Fruit fly (Drosophila melanogaster): Measurements from ENCODE around the gene Cyp303a1.

DNA sequence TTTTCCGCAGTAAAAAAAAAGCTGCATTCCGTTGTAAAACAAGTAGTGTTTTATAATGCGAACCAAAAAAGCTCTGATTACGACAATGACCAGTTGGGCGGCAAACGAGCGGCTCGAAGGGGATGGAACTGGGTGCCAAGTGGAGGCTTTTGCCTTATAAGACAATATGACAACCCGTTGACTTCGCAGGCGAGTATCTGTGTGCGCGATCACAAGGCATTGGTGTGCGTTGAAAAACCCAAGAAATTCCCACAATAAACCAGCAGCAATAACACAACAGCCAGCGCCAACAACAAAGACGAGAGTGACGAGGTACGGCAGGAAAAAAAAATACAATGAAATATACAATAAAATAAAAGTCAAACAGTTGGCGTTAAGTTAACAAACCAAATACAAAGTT, 21.0 kb downstream of the Cyp303a1 start:
- TF ChIP-seq pan (optimal IDR thresholded peaks at IDR 0.05) (no peak), sage (GFP tag; optimal IDR thresholded peaks at IDR 0.05) (peak; percentile 29), OdsH (GFP tag; optimal IDR thresholded peaks at IDR 0.05) (no peak), fru (GFP tag; optimal IDR thresholded peaks at IDR 0.05) (peak; percentile 68), psq (GFP tag; optimal IDR thresholded peaks at IDR 0.05) (no peak), lola (GFP tag; optimal IDR thresholded peaks at IDR 0.05) (no peak), h (GFP tag; optimal IDR thresholded peaks at IDR 0.05) (peak; percentile 31), Sp1 (GFP tag; optimal IDR thresholded peaks at IDR 0.05) (peak; percentile 28), N (GFP tag; optimal IDR thresholded peaks at IDR 0.05) (no peak), CG9705 (GFP tag; optimal IDR thresholded peaks at IDR 0.05) (peak; percentile 18), Rel (GFP tag; optimal IDR thresholded peaks at IDR 0.05) (no peak), Rel (tag; optimal IDR thresholded peaks at IDR 0.05) (peak; percentile 95), Abd-B (GFP tag; optimal IDR thresholded peaks at IDR 0.05) (no peak)
